Fruit fly (Drosophila melanogaster) whole organism, embryonic: ENCODE data around the gene Prp18.
A peak's percentile ranks its signal among the peaks of the same experiment; 100 is the strongest.

Experiments
- Atf-2 ChIP-seq: fragments of 200-800 bp; sonication (Bioruptor generic); optimal IDR thresholded peaks from 2 replicates; lab custom pipeline; 2016; ENCODE audit warnings: missing biosample characterization, missing genetic modification characterization
- Atf3 ChIP-seq: fragments of 200-800 bp; sonication (Bioruptor generic); optimal IDR thresholded peaks from 3 replicates; lab custom pipeline; 2016; ENCODE audit warnings: missing biosample characterization, missing genetic modification characterization
- Awh ChIP-seq: fragments of 200-800 bp; sonication (Bioruptor generic); IDR thresholded peaks from 2 replicates; pipeline ENCODE4, ENCODE4 v1.3.6; 2022; ENCODE audit warnings: missing biosample characterization, missing genetic modification characterization
- B-H1 ChIP-seq: fragments of 200-800 bp; sonication (Bioruptor generic); IDR thresholded peaks from 3 replicates; pipeline ENCODE4 v1.3.6; 2022; ENCODE audit warnings: missing biosample characterization, missing genetic modification characterization
- CG11093 ChIP-seq: fragments of 200-800 bp; sonication (Bioruptor generic); IDR thresholded peaks from 3 replicates; pipeline ENCODE4 v1.3.6; 2022; ENCODE audit warnings: missing biosample characterization, missing genetic modification characterization
- CG11696 ChIP-seq: fragments of 200-800 bp; sonication (Bioruptor generic); IDR thresholded peaks from 2 replicates; pipeline ENCODE4 v1.3.6; 2022; ENCODE audit warnings: missing biosample characterization, missing genetic modification characterization
- CG1233 ChIP-seq: fragments of 200-800 bp; sonication (Bioruptor generic); optimal IDR thresholded peaks from 4 replicates; lab custom pipeline; 2018; ENCODE audit warnings: missing biosample characterization, mild to moderate bottlenecking, missing genetic modification characterization
- CG13123 ChIP-seq: fragments of 200-800 bp; sonication (Bioruptor generic); optimal IDR thresholded peaks from 2 replicates; lab custom pipeline; 2016; ENCODE audit warnings: missing biosample characterization, missing genetic modification characterization
- CG13287 ChIP-seq: fragments of 200-800 bp; sonication (Bioruptor generic); IDR thresholded peaks from 2 replicates; pipeline ENCODE4 v1.3.6; 2022; ENCODE audit warnings: missing biosample characterization, missing genetic modification characterization; ENCODE audit not compliant: partially characterized antibody
- CG14014 ChIP-seq: fragments of 200-800 bp; sonication (Bioruptor generic); IDR thresholded peaks from 2 replicates; pipeline ENCODE4 v1.3.6; 2022; ENCODE audit warnings: missing biosample characterization, missing genetic modification characterization
- CG14710 ChIP-seq: fragments of 200-800 bp; sonication (Bioruptor generic); optimal IDR thresholded peaks from 3 replicates; lab custom pipeline; 2019; ENCODE audit warnings: missing biosample characterization, mild to moderate bottlenecking, missing genetic modification characterization, moderate library complexity
- CG16779 ChIP-seq: fragments of 200-800 bp; sonication (Bioruptor generic); IDR thresholded peaks from 2 replicates; pipeline ENCODE4 v1.3.6; 2022; ENCODE audit warnings: missing biosample characterization, missing genetic modification characterization
- CG18599 ChIP-seq: fragments of 200-800 bp; sonication (Bioruptor generic); optimal IDR thresholded peaks from 3 replicates; lab custom pipeline; 2017; ENCODE audit warnings: missing biosample characterization, missing genetic modification characterization, mild to moderate bottlenecking, moderate library complexity, missing genetic modification reagents
- CG18619 ChIP-seq: fragments of 200-800 bp; sonication (Bioruptor generic); optimal IDR thresholded peaks from 3 replicates; lab custom pipeline; 2017; ENCODE audit warnings: missing biosample characterization, mild to moderate bottlenecking, missing genetic modification characterization
- CG30020 ChIP-seq: fragments of 200-800 bp; optimal IDR thresholded peaks from 2 replicates; lab custom pipeline; 2019; ENCODE audit warnings: missing biosample characterization, mild to moderate bottlenecking, missing genetic modification characterization, moderate library complexity
- CG31224 ChIP-seq: fragments of 200-800 bp; sonication (Bioruptor generic); IDR thresholded peaks from 2 replicates; pipeline ENCODE4 v1.3.6; 2022; ENCODE audit warnings: missing biosample characterization, missing genetic modification characterization
- CG3281 ChIP-seq: fragments of 200-800 bp; sonication (Bioruptor generic); optimal IDR thresholded peaks from 3 replicates; lab custom pipeline; 2017; ENCODE audit warnings: missing biosample characterization, mild to moderate bottlenecking, missing genetic modification characterization
- CG3847 ChIP-seq: fragments of 200-800 bp; sonication (Bioruptor generic); IDR thresholded peaks from 2 replicates; pipeline ENCODE4 v1.3.6; 2022; ENCODE audit warnings: missing biosample characterization, missing genetic modification characterization
- CG7987 ChIP-seq: fragments of 200-800 bp; sonication (Bioruptor generic); optimal IDR thresholded peaks from 2 replicates; lab custom pipeline; 2018; ENCODE audit warnings: missing biosample characterization, mild to moderate bottlenecking, missing genetic modification characterization, moderate library complexity
- Chrac-16 ChIP-seq: fragments of 200-800 bp; sonication (Bioruptor generic); optimal IDR thresholded peaks from 3 replicates; lab custom pipeline; 2016; ENCODE audit warnings: missing biosample characterization, missing genetic modification characterization
- Dad ChIP-seq: fragments of 200-800 bp; sonication (Bioruptor generic); optimal IDR thresholded peaks from 3 replicates; lab custom pipeline; 2016; ENCODE audit warnings: missing biosample characterization, missing genetic modification characterization
- E2f1 ChIP-seq: fragments of 200-800 bp; sonication (Bioruptor generic); IDR thresholded peaks from 2 replicates; pipeline ENCODE4 v1.3.6; 2022; ENCODE audit warnings: missing biosample characterization, missing genetic modification characterization
- Eip74EF ChIP-seq, 2 experiments: fragments of 200-800 bp in 1 of 2; fragments of >200 bp in 1 of 2; sonication (Bioruptor generic) in 1 of 2; optimal IDR thresholded peaks; 2 replicates each; lab custom pipeline; 2017 to 2019; ENCODE audit warnings: missing biosample characterization in 2 of 2, missing genetic modification characterization in 2 of 2, mild to moderate bottlenecking in 1 of 2, moderate library complexity in 1 of 2
- Mes4 ChIP-seq: fragments of 200-800 bp; sonication (Bioruptor generic); optimal IDR thresholded peaks from 2 replicates; lab custom pipeline; 2016; ENCODE audit warnings: missing biosample characterization, missing genetic modification characterization
- NC2β ChIP-seq: fragments of 200-800 bp; sonication (Bioruptor generic); optimal IDR thresholded peaks from 2 replicates; lab custom pipeline; 2016; ENCODE audit warnings: missing biosample characterization, missing genetic modification characterization
- Pdp1 ChIP-seq, 2 experiments: fragments of 200-800 bp; sonication (Bioruptor generic); optimal IDR thresholded peaks; 3 replicates each; lab custom pipeline; 2016; ENCODE audit warnings: missing biosample characterization in 2 of 2, missing genetic modification characterization in 2 of 2, mild to moderate bottlenecking in 1 of 2, moderate library complexity in 1 of 2
- Poxn ChIP-seq: fragments of 200-800 bp; sonication (Bioruptor generic); IDR thresholded peaks from 2 replicates; pipeline ENCODE4 v1.3.6; 2022; ENCODE audit warnings: missing biosample characterization, missing genetic modification characterization
- TFAM ChIP-seq: fragments of 200-800 bp; sonication (Bioruptor generic); optimal IDR thresholded peaks from 2 replicates; lab custom pipeline; 2017; ENCODE audit warnings: missing biosample characterization, missing genetic modification characterization, inconsistent platforms
- Trl ChIP-seq, 3 experiments: fragments of >200 bp in 2 of 3; fragments of 200-800 bp in 1 of 3; sonication (Bioruptor generic) in 1 of 3; optimal IDR thresholded peaks; 2 replicates in 1 of 3; 3 replicates in 2 of 3; lab custom pipeline; 2016 to 2017; ENCODE audit warnings: missing biosample characterization in 1 of 3, missing genetic modification characterization in 1 of 3
- Usf ChIP-seq: fragments of 200-800 bp; sonication (Bioruptor generic); optimal IDR thresholded peaks from 2 replicates; lab custom pipeline; 2017; ENCODE audit warnings: missing genotype, missing biosample characterization, missing genetic modification characterization
- ab ChIP-seq: fragments of 200-800 bp; sonication (Bioruptor generic); optimal IDR thresholded peaks from 2 replicates; lab custom pipeline; 2016; ENCODE audit warnings: missing biosample characterization, missing genetic modification characterization
- az2 ChIP-seq: fragments of 200-800 bp; sonication (Bioruptor generic); optimal IDR thresholded peaks from 3 replicates; lab custom pipeline; 2016; ENCODE audit warnings: missing biosample characterization, missing genetic modification characterization
- bab2 ChIP-seq: fragments of 200-800 bp; sonication (Bioruptor generic); optimal IDR thresholded peaks from 2 replicates; lab custom pipeline; 2016; ENCODE audit warnings: missing biosample characterization, missing genetic modification characterization
- cad ChIP-seq: fragments of >200 bp; optimal IDR thresholded peaks from 2 replicates; lab custom pipeline; 2017; ENCODE audit warnings: missing biosample characterization, missing genetic modification characterization
- cg ChIP-seq: fragments of 200-800 bp; sonication (Bioruptor generic); optimal IDR thresholded peaks from 3 replicates; lab custom pipeline; 2019; ENCODE audit warnings: missing biosample characterization, mild to moderate bottlenecking, missing genetic modification characterization, moderate library complexity
- croc ChIP-seq: fragments of 200-800 bp; sonication (Bioruptor generic); conservative IDR thresholded peaks from 3 replicates; pipeline ENCODE4 v1.3.6; 2022; ENCODE audit warnings: missing biosample characterization, missing genetic modification characterization
- crol ChIP-seq: fragments of 200-800 bp; sonication (Bioruptor generic); IDR thresholded peaks from 2 replicates; pipeline ENCODE4 v1.3.6; 2022; ENCODE audit warnings: missing biosample characterization, missing genetic modification characterization
- da ChIP-seq: fragments of 200-800 bp; sonication (Bioruptor generic); optimal IDR thresholded peaks from 2 replicates; lab custom pipeline; 2016; ENCODE audit warnings: missing biosample characterization, missing genetic modification characterization
- danr ChIP-seq: fragments of 200-800 bp; sonication (Bioruptor generic); IDR thresholded peaks from 2 replicates; pipeline ENCODE4 v1.3.6; 2022; ENCODE audit warnings: missing biosample characterization, missing genetic modification characterization
- dysf ChIP-seq: fragments of 200-800 bp; sonication (Bioruptor generic); IDR thresholded peaks from 3 replicates; pipeline ENCODE4 v1.3.6; 2022; ENCODE audit warnings: missing biosample characterization, missing genetic modification characterization
- gem ChIP-seq: fragments of 200-800 bp; sonication (Bioruptor generic); optimal IDR thresholded peaks from 2 replicates; lab custom pipeline; 2019; ENCODE audit warnings: missing biosample characterization, mild to moderate bottlenecking, missing genetic modification characterization, moderate library complexity
- gt ChIP-seq: fragments of 200-800 bp; sonication (Bioruptor generic); IDR thresholded peaks from 2 replicates; pipeline ENCODE4 v1.3.6; 2022; ENCODE audit warnings: missing biosample characterization, missing genetic modification characterization
- ind ChIP-seq: fragments of 200-800 bp; sonication (Bioruptor generic); optimal IDR thresholded peaks from 3 replicates; lab custom pipeline; 2016; ENCODE audit warnings: missing biosample characterization, missing genetic modification characterization
- lmd ChIP-seq: fragments of 200-800 bp; sonication (Bioruptor generic); IDR thresholded peaks from 2 replicates; pipeline ENCODE4 v1.3.6; 2022; ENCODE audit warnings: missing biosample characterization, missing genetic modification characterization
- mld ChIP-seq: fragments of 200-800 bp; sonication (Bioruptor generic); IDR thresholded peaks from 3 replicates; pipeline ENCODE4 v1.3.6; 2022; ENCODE audit warnings: missing biosample characterization, missing genetic modification characterization; ENCODE audit not compliant: partially characterized antibody
- sisA ChIP-seq: fragments of 200-800 bp; sonication (Bioruptor generic); IDR thresholded peaks from 2 replicates; pipeline ENCODE4 v1.3.6; 2022; ENCODE audit warnings: missing biosample characterization, missing genetic modification characterization
- sr ChIP-seq: fragments of 200-800 bp; sonication (Bioruptor generic); IDR thresholded peaks from 3 replicates; pipeline ENCODE4 v1.3.6; 2022; ENCODE audit warnings: missing biosample characterization, missing genetic modification characterization
- vvl ChIP-seq: fragments of 200-800 bp; sonication (Bioruptor generic); IDR thresholded peaks from 2 replicates; pipeline ENCODE4 v1.3.6; 2022; ENCODE audit warnings: missing biosample characterization, missing genetic modification characterization
- zfh2 ChIP-seq: fragments of 200-800 bp; sonication (Bioruptor generic); optimal IDR thresholded peaks from 2 replicates; lab custom pipeline; 2016; ENCODE audit warnings: missing biosample characterization, missing genetic modification characterization

The Prp18 gene

dm6 chr3R:18995556-18996272 is 35.4 kb downstream of the Prp18 start (continued):
- TF ChIP-seq Usf (GFP tag; lab: Kevin White, UChicago) = peak; percentile 4
- TF ChIP-seq CG3281 = peak; percentile 23
- peak; percentile 33 for TF ChIP-seq NC2β
- 0 out of 2 replicates have a peak, but pooled peaks have one; percentile 22 for TF ChIP-seq CG3847 (GFP tag; lab: Robert Waterston, UW)
- peak; percentile 45 for TF ChIP-seq da (GFP tag; lab: Kevin White, UChicago)
- no peak for TF ChIP-seq CG7987 (GFP tag; lab: Kevin White, UChicago)
- TF ChIP-seq CG18619 (GFP tag; lab: Kevin White, UChicago) = peak; percentile 58
- TF ChIP-seq Dad = peak; percentile 45
- no peak for TF ChIP-seq Trl (optimal IDR thresholded peaks at IDR 0.05; lab: Kevin White, UChicago)
- TF ChIP-seq Trl (GFP tag; optimal IDR thresholded peaks at IDR 0.05; lab: Kevin White, UChicago) = peak; percentile 53
- TF ChIP-seq cad (GFP tag; lab: Kevin White, UChicago) = no peak
- TF ChIP-seq Poxn (GFP tag; lab: Robert Waterston, UW) = no peak
- peak; percentile 85 for TF ChIP-seq az2 (GFP tag; lab: Kevin White, UChicago)
- TF ChIP-seq CG30020 (tag; lab: Kevin White, UChicago) = no peak
- TF ChIP-seq CG14014 = peak; percentile 69; the same call in 1 of the 2 replicates
- peak; percentile 62 for TF ChIP-seq CG18599 (GFP tag; lab: Kevin White, UChicago)
- peak; percentile 65; the same call in 2 of the 3 replicates for TF ChIP-seq CG11093 (GFP tag; lab: Robert Waterston, UW)
- TF ChIP-seq CG13287 = no peak
- TF ChIP-seq Chrac-16 = peak; percentile 70
- peak; percentile 49 for TF ChIP-seq TFAM (GFP tag; lab: Kevin White, UChicago)
- peak; percentile 56 for TF ChIP-seq Atf-2 (GFP tag; lab: Kevin White, UChicago)
- TF ChIP-seq CG31224 (GFP tag; lab: Robert Waterston, UW) = peak; percentile 34; the same call in 1 of the 2 replicates
- TF ChIP-seq Atf3 (GFP tag; lab: Kevin White, UChicago) = peak; percentile 40
- TF ChIP-seq lmd = peak; percentile 79
- TF ChIP-seq danr (GFP tag; lab: Robert Waterston, UW) = peak; percentile 73
- peak; percentile 63 for TF ChIP-seq ind (GFP tag; lab: Kevin White, UChicago)
- TF ChIP-seq mld (GFP tag; lab: Robert Waterston, UW) = no peak
- TF ChIP-seq vvl (GFP tag; lab: Robert Waterston, UW) = peak; percentile 85
- TF ChIP-seq Mes4 = peak; percentile 49
- peak; percentile 62; the same call in 2 of the 3 replicates for TF ChIP-seq B-H1 (GFP tag; lab: Robert Waterston, UW)
- TF ChIP-seq dysf (GFP tag; lab: Robert Waterston, UW) = peak; percentile 82
- TF ChIP-seq sisA (GFP tag; lab: Robert Waterston, UW) = peak; percentile 88
- TF ChIP-seq CG16779 (GFP tag; lab: Robert Waterston, UW) = no peak
- TF ChIP-seq cg = no peak
- peak; percentile 80 for TF ChIP-seq CG14710 (tag; lab: Kevin White, UChicago)
- peak in 1 of 2 experiments; percentile 73 for TF ChIP-seq Eip74EF (GFP tag; optimal IDR thresholded peaks at IDR 0.05; lab: Kevin White, UChicago)
- no peak for TF ChIP-seq zfh2 (GFP tag; lab: Kevin White, UChicago)
- TF ChIP-seq E2f1 (GFP tag; lab: Robert Waterston, UW) = peak; percentile 68
- TF ChIP-seq CG13123 (GFP tag; lab: Kevin White, UChicago) = peak; percentile 43
- TF ChIP-seq ab (GFP tag; lab: Kevin White, UChicago) = no peak
- peak; percentile 44 to 52 for TF ChIP-seq Pdp1 (GFP tag; optimal IDR thresholded peaks at IDR 0.05; lab: Kevin White, UChicago)
- TF ChIP-seq bab2 (GFP tag; lab: Kevin White, UChicago) = peak; percentile 68
- peak; percentile 73; the same call in 2 of the 3 replicates for TF ChIP-seq sr (GFP tag; lab: Robert Waterston, UW)
- peak; percentile 54; the same call in 1 of the 2 replicates for TF ChIP-seq CG11696 (GFP tag; lab: Robert Waterston, UW)
- no peak for TF ChIP-seq crol
- TF ChIP-seq CG1233 = peak; percentile 61
- TF ChIP-seq gem = peak; percentile 89
- peak; percentile 68 for TF ChIP-seq Awh
- peak; percentile 22; the same call in 1 of the 2 replicates for TF ChIP-seq gt (GFP tag; lab: Robert Waterston, UW)
- peak; percentile 76 for TF ChIP-seq croc (GFP tag; lab: Robert Waterston, UW)
